Fruit fly (Drosophila melanogaster): Measurements from ENCODE around the gene DIP-zeta.

Gene DIP-zeta

dm6 chr2L:9071094-9071612 lies at the start of gene DIP-zeta:
Gene DIP-zeta (minus strand): TSS chr2L:9071164.
- TF ChIP-seq Pif1A (GFP tag; optimal IDR thresholded peaks at IDR 0.05), result no peak
- no peak for TF ChIP-seq D1 (tag; optimal IDR thresholded peaks at IDR 0.05)
- no peak for TF ChIP-seq CG8159 (tag; optimal IDR thresholded peaks at IDR 0.05)
- no peak for TF ChIP-seq CG17806 (tag; optimal IDR thresholded peaks at IDR 0.05)
- no peak for TF ChIP-seq gl (tag; optimal IDR thresholded peaks at IDR 0.05)

dm6 chr2L:9111514-9111913 lies 40.5 kb upstream of the DIP-zeta start, which contains the start of gene Or30a:
Gene Or30a (plus strand): TSS chr2L:9111814.
- TF ChIP-seq CG8159 (tag; optimal IDR thresholded peaks at IDR 0.05), result no peak
- TF ChIP-seq Pif1B (GFP tag; optimal IDR thresholded peaks at IDR 0.05), result no peak
- no peak for TF ChIP-seq CG8301 (tag; optimal IDR thresholded peaks at IDR 0.05)
- no peak for TF ChIP-seq EcR (GFP tag; optimal IDR thresholded peaks at IDR 0.05)
- TF ChIP-seq CG15710 (tag; optimal IDR thresholded peaks at IDR 0.05), result no peak
- no peak for TF ChIP-seq CG9948 (tag; optimal IDR thresholded peaks at IDR 0.05)
- TF ChIP-seq CG17806 (tag; optimal IDR thresholded peaks at IDR 0.05), result no peak
- no peak for TF ChIP-seq CG13204 (GFP tag; optimal IDR thresholded peaks at IDR 0.05)
- no peak for TF ChIP-seq Pif1A (GFP tag; optimal IDR thresholded peaks at IDR 0.05)
- no peak for TF ChIP-seq CG12605 (GFP tag; IDR thresholded peaks at IDR 0.05)
- no peak for TF ChIP-seq gl (tag; optimal IDR thresholded peaks at IDR 0.05)
- no peak for TF ChIP-seq Snoo (tag; optimal IDR thresholded peaks at IDR 0.05)
- no peak for TF ChIP-seq CG14655 (GFP tag; optimal IDR thresholded peaks at IDR 0.05)
- TF ChIP-seq CG34367 (tag; optimal IDR thresholded peaks at IDR 0.05), result no peak
- TF ChIP-seq D1 (tag; optimal IDR thresholded peaks at IDR 0.05), result no peak

dm6 chr2L:9097263-9097662 lies 26.3 kb upstream of the DIP-zeta start, which contains the start of gene CG31609:
Gene CG31609 (plus strand): TSS chr2L:9097563.
- no peak for TF ChIP-seq CG4496 (GFP tag; IDR thresholded peaks at IDR 0.05)
- TF ChIP-seq CG8301 (tag; optimal IDR thresholded peaks at IDR 0.05), result no peak
- no peak for TF ChIP-seq CG12605 (GFP tag; IDR thresholded peaks at IDR 0.05)
- TF ChIP-seq CG17806 (tag; optimal IDR thresholded peaks at IDR 0.05), result no peak
- TF ChIP-seq CG9948 (tag; optimal IDR thresholded peaks at IDR 0.05), result no peak
- TF ChIP-seq fd96Ca (GFP tag; IDR thresholded peaks at IDR 0.05), result no peak
- no peak for TF ChIP-seq CG8159 (tag; optimal IDR thresholded peaks at IDR 0.05)
- TF ChIP-seq CG13204 (GFP tag; optimal IDR thresholded peaks at IDR 0.05), result no peak
- TF ChIP-seq CG10348 (GFP tag; IDR thresholded peaks at IDR 0.05), result no peak
- no peak for TF ChIP-seq CG32121 (GFP tag; IDR thresholded peaks at IDR 0.05)
- TF ChIP-seq Snoo (tag; optimal IDR thresholded peaks at IDR 0.05), result no peak
- no peak for TF ChIP-seq CG14655 (GFP tag; optimal IDR thresholded peaks at IDR 0.05)
- TF ChIP-seq rn (GFP tag; IDR thresholded peaks at IDR 0.05), result no peak
- TF ChIP-seq Pif1A (GFP tag; optimal IDR thresholded peaks at IDR 0.05), result no peak
- no peak for TF ChIP-seq D1 (tag; optimal IDR thresholded peaks at IDR 0.05)

dm6 chr2L:9089543-9090088 lies 18.7 kb upstream of the DIP-zeta start:
- TF ChIP-seq CG4496 (GFP tag; IDR thresholded peaks at IDR 0.05), result no peak; the same call in 2 of the 3 replicates
- no peak for TF ChIP-seq Pif1B (GFP tag; optimal IDR thresholded peaks at IDR 0.05)
- no peak for TF ChIP-seq CG14655 (GFP tag; optimal IDR thresholded peaks at IDR 0.05)
- no peak for TF ChIP-seq Snoo (tag; optimal IDR thresholded peaks at IDR 0.05)
- no peak for TF ChIP-seq rn (GFP tag; IDR thresholded peaks at IDR 0.05)
- no peak for TF ChIP-seq EcR (GFP tag; optimal IDR thresholded peaks at IDR 0.05)
- TF ChIP-seq CG8159 (tag; optimal IDR thresholded peaks at IDR 0.05), result no peak
- TF ChIP-seq D1 (tag; optimal IDR thresholded peaks at IDR 0.05), result no peak
- no peak for TF ChIP-seq CG9948 (tag; optimal IDR thresholded peaks at IDR 0.05)
- TF ChIP-seq CG12605 (GFP tag; IDR thresholded peaks at IDR 0.05), result no peak
- TF ChIP-seq CG34367 (tag; optimal IDR thresholded peaks at IDR 0.05), result no peak

dm6 chr2L:9083807-9084206 lies 12.8 kb upstream of the DIP-zeta start, which contains the start of gene Toll-4:
Gene Toll-4 (plus strand): TSS chr2L:9084107.
- TF ChIP-seq EcR (GFP tag; optimal IDR thresholded peaks at IDR 0.05) (no peak), D1 (tag; optimal IDR thresholded peaks at IDR 0.05) (no peak), fd96Ca (GFP tag; IDR thresholded peaks at IDR 0.05) (no peak), Pif1B (GFP tag; optimal IDR thresholded peaks at IDR 0.05) (no peak), CG9948 (tag; optimal IDR thresholded peaks at IDR 0.05) (no peak), CG34367 (tag; optimal IDR thresholded peaks at IDR 0.05) (no peak), CG14655 (GFP tag; optimal IDR thresholded peaks at IDR 0.05) (no peak), Snoo (tag; optimal IDR thresholded peaks at IDR 0.05) (no peak), CG13204 (GFP tag; optimal IDR thresholded peaks at IDR 0.05) (no peak)

dm6 chr2L:9082750-9083149 lies 11.8 kb upstream of the DIP-zeta start:
- TF ChIP-seq rn (GFP tag; IDR thresholded peaks at IDR 0.05) (no peak), CG9948 (tag; optimal IDR thresholded peaks at IDR 0.05) (no peak), CG17806 (tag; optimal IDR thresholded peaks at IDR 0.05) (no peak), D1 (tag; optimal IDR thresholded peaks at IDR 0.05) (no peak), gl (tag; optimal IDR thresholded peaks at IDR 0.05) (no peak), CG8159 (tag; optimal IDR thresholded peaks at IDR 0.05) (no peak), Pif1A (GFP tag; optimal IDR thresholded peaks at IDR 0.05) (no peak), CG14655 (GFP tag; optimal IDR thresholded peaks at IDR 0.05) (no peak), CG8301 (tag; optimal IDR thresholded peaks at IDR 0.05) (no peak), CG15710 (tag; optimal IDR thresholded peaks at IDR 0.05) (no peak), Snoo (tag; optimal IDR thresholded peaks at IDR 0.05) (no peak), CG34367 (tag; optimal IDR thresholded peaks at IDR 0.05) (no peak), CG4496 (GFP tag; IDR thresholded peaks at IDR 0.05) (no peak), EcR (GFP tag; optimal IDR thresholded peaks at IDR 0.05) (no peak), CG32121 (GFP tag; IDR thresholded peaks at IDR 0.05) (no peak), CG13204 (GFP tag; optimal IDR thresholded peaks at IDR 0.05) (no peak), Ets98B (GFP tag; IDR thresholded peaks at IDR 0.05) (no peak)
